Worm (Caenorhabditis elegans) whole organism, L3 larva: Measurements from ENCODE around the gene srb-12.

Source experiments
- ama-1 ChIP-seq: fragments of 150-350 bp; optimal IDR thresholded peaks from 2 replicates; lab custom pipeline; 2018
- ceh-16 ChIP-seq: sonication (generic microtip); optimal IDR thresholded peaks from 2 replicates; lab custom pipeline; 2017; ENCODE audit warnings: missing biosample characterization, missing genetic modification characterization
- egl-27 ChIP-seq: sonication (generic microtip); optimal IDR thresholded peaks from 4 replicates; lab custom pipeline; 2017; ENCODE audit warnings: missing biosample characterization, missing genetic modification reagents, missing genetic modification characterization
- ztf-11 ChIP-seq: fragments of 150-350 bp; optimal IDR thresholded peaks from 2 replicates; lab custom pipeline; 2014; ENCODE audit warnings: missing biosample characterization, missing genetic modification characterization

ce11 chrII:5194066-5194465 is 39.6 kb upstream of the srb-12 start, which contains the start of gene msp-49:
- TF ChIP-seq ama-1 (lab: Kevin White, UChicago), result no peak
- no peak for TF ChIP-seq ztf-11 (tag; lab: Kevin White, UChicago)
- TF ChIP-seq ceh-16, result no peak
- TF ChIP-seq egl-27 (tag; lab: Kevin White, UChicago), result no peak
